Worm (Caenorhabditis elegans) whole organism, L4 larva: ENCODE results near the gene pitr-5.
A peak's percentile ranks its signal among the peaks of the same experiment; 100 is the strongest.

Source experiments
- F37D6.2 ChIP-seq: sonication (generic microtip); optimal IDR thresholded peaks from 2 replicates; lab custom pipeline; 2016; ENCODE audit warnings: mild to moderate bottlenecking, missing genetic modification characterization, missing compliant biosample characterization
- F44E2.7 ChIP-seq: fragments of 200-800 bp; sonication (Bioruptor generic); IDR thresholded peaks from 2 replicates; pipeline ENCODE4 v2.1.2; 2022; ENCODE audit warnings: missing genetic modification characterization, missing compliant biosample characterization
- F49E8.2 ChIP-seq: sonication (generic microtip); optimal IDR thresholded peaks from 2 replicates; lab custom pipeline; 2016; ENCODE audit warnings: missing compliant biosample characterization, mild to moderate bottlenecking, missing genetic modification characterization, borderline replicate concordance
- Y75B8A.6 ChIP-seq: fragments of 200-800 bp; sonication (Bioruptor generic); IDR thresholded peaks from 2 replicates; pipeline ENCODE4 v1.3.6; 2022; ENCODE audit warnings: missing genetic modification reagents, missing genetic modification characterization, missing compliant biosample characterization
- ama-1 ChIP-seq: fragments of 150-350 bp; optimal IDR thresholded peaks from 2 replicates; lab custom pipeline; 2014; ENCODE audit warnings: inconsistent platforms, mixed read lengths
- arid-1 ChIP-seq: fragments of 200-800 bp; sonication (Bioruptor generic); conservative IDR thresholded peaks from 2 replicates; pipeline ENCODE4 v1.3.6; 2022; ENCODE audit warnings: missing genetic modification reagents, missing genetic modification characterization, missing compliant biosample characterization
- ceh-20 ChIP-seq: fragments of 200-800 bp; sonication (Bioruptor generic); IDR thresholded peaks from 2 replicates; pipeline ENCODE4 v1.3.6; 2022; ENCODE audit warnings: missing genetic modification reagents, missing genetic modification characterization, missing compliant biosample characterization
- ceh-28 ChIP-seq: fragments of 150-350 bp; optimal IDR thresholded peaks from 2 replicates; lab custom pipeline; 2014; ENCODE audit warnings: missing biosample characterization, missing genetic modification reagents, missing genetic modification characterization
- ceh-62 ChIP-seq: sonication (generic microtip); optimal IDR thresholded peaks from 2 replicates; lab custom pipeline; 2017; ENCODE audit warnings: missing biosample characterization, missing genetic modification characterization
- ces-1 ChIP-seq: fragments of 150-350 bp; sonication (generic microtip); optimal IDR thresholded peaks from 4 replicates; lab custom pipeline; 2014; ENCODE audit warnings: missing biosample characterization, missing genetic modification reagents, missing genetic modification characterization
- cey-2 ChIP-seq: sonication (generic microtip); optimal IDR thresholded peaks from 3 replicates; lab custom pipeline; 2017; ENCODE audit warnings: missing genetic modification characterization, mild to moderate bottlenecking, missing compliant biosample characterization, antibody characterized with exemption, borderline replicate concordance; ENCODE audit not compliant: insufficient read depth
- ctbp-1 ChIP-seq: fragments of 200-800 bp; sonication (Bioruptor generic); IDR thresholded peaks from 2 replicates; pipeline ENCODE4 v1.3.6; 2022; ENCODE audit warnings: missing genetic modification reagents, missing genetic modification characterization, missing compliant biosample characterization
- daf-16 ChIP-seq, 3 experiments: sonication (generic microtip); optimal IDR thresholded peaks; 2 replicates each; lab custom pipeline; 2016 to 2017; ENCODE audit warnings: missing genetic modification characterization in 3 of 3, missing genetic modification reagents in 3 of 3, mild to moderate bottlenecking in 2 of 3, missing compliant biosample characterization in 2 of 3, missing biosample characterization in 1 of 3, moderate library complexity in 1 of 3
- dmd-6 ChIP-seq: fragments of 200-800 bp; sonication (Bioruptor generic); IDR thresholded peaks from 2 replicates; pipeline ENCODE4 v1.3.6; 2022; ENCODE audit warnings: missing genetic modification reagents, missing genetic modification characterization, missing compliant biosample characterization
- duxl-1 ChIP-seq: sonication (generic microtip); optimal IDR thresholded peaks from 2 replicates; lab custom pipeline; 2016; ENCODE audit warnings: mild to moderate bottlenecking, missing genetic modification characterization, moderate library complexity, missing compliant biosample characterization; ENCODE audit not compliant: poor library complexity
- gei-8 ChIP-seq: fragments of 200-800 bp; sonication (Bioruptor generic); optimal IDR thresholded peaks from 2 replicates; lab custom pipeline; 2018; ENCODE audit warnings: mild to moderate bottlenecking, missing genetic modification characterization, missing compliant biosample characterization
- hif-1 ChIP-seq, 2 experiments: sonication (generic microtip); optimal IDR thresholded peaks; 2 replicates each; lab custom pipeline; 2016 to 2017; ENCODE audit warnings: missing compliant biosample characterization in 2 of 2, missing genetic modification characterization in 2 of 2, missing genetic modification reagents in 2 of 2, missing genotype in 2 of 2, mild to moderate bottlenecking in 1 of 2
- hlh-11 ChIP-seq: fragments of 200-800 bp; sonication (Bioruptor generic); optimal IDR thresholded peaks from 2 replicates; lab custom pipeline; 2018; ENCODE audit warnings: mild to moderate bottlenecking, missing genetic modification characterization, missing compliant biosample characterization
- lin-1 ChIP-seq: fragments of 200-800 bp; sonication (Bioruptor generic); IDR thresholded peaks from 2 replicates; pipeline ENCODE4 v1.3.6; 2022; ENCODE audit warnings: missing genetic modification reagents, missing genetic modification characterization, missing compliant biosample characterization
- lin-13 ChIP-seq: fragments of 150-350 bp; optimal IDR thresholded peaks from 2 replicates; lab custom pipeline; 2014; ENCODE audit warnings: missing biosample characterization, missing genetic modification reagents, missing genetic modification characterization
- lin-29 ChIP-seq: fragments of 200-800 bp; sonication (Bioruptor generic); IDR thresholded peaks from 2 replicates; pipeline ENCODE4 v1.3.6; 2022; ENCODE audit warnings: missing genetic modification reagents, missing genetic modification characterization, missing compliant biosample characterization
- lin-39 ChIP-seq: fragments of 150-350 bp; optimal IDR thresholded peaks from 2 replicates; lab custom pipeline; 2014; ENCODE audit warnings: missing biosample characterization, missing genetic modification reagents, missing genetic modification characterization
- lsy-2 ChIP-seq, 2 experiments: fragments of 150-350 bp in 1 of 2; sonication (generic microtip) in 1 of 2; optimal IDR thresholded peaks; 2 replicates each; lab custom pipeline; 2014 to 2017; ENCODE audit warnings: missing biosample characterization in 2 of 2, missing genetic modification characterization in 2 of 2
- madf-9 ChIP-seq: fragments of 200-800 bp; sonication (Bioruptor generic); conservative IDR thresholded peaks from 2 replicates; pipeline ENCODE4 v1.3.6; 2022; ENCODE audit warnings: missing genetic modification reagents, missing genetic modification characterization, missing compliant biosample characterization
- mdl-1 ChIP-seq, 2 experiments: fragments of 150-350 bp in 1 of 2; sonication (generic microtip) in 1 of 2; optimal IDR thresholded peaks; 2 replicates each; lab custom pipeline; 2014 to 2017; ENCODE audit warnings: missing biosample characterization in 2 of 2, missing genetic modification characterization in 2 of 2
- mxl-2 ChIP-seq: fragments of 200-800 bp; sonication (Bioruptor generic); conservative IDR thresholded peaks from 2 replicates; pipeline ENCODE4 v1.3.6; 2022; ENCODE audit warnings: missing genetic modification reagents, missing genetic modification characterization, missing compliant biosample characterization
- nhr-102 ChIP-seq: sonication (generic microtip); optimal IDR thresholded peaks from 2 replicates; lab custom pipeline; 2016; ENCODE audit warnings: mild to moderate bottlenecking, missing genetic modification characterization, moderate library complexity, missing compliant biosample characterization
- nhr-28 ChIP-seq: fragments of 150-350 bp; optimal IDR thresholded peaks from 2 replicates; lab custom pipeline; 2014; ENCODE audit warnings: missing biosample characterization, missing genetic modification characterization
- nhr-41 ChIP-seq: fragments of 200-800 bp; sonication (Bioruptor generic); IDR thresholded peaks from 2 replicates; pipeline ENCODE4 v1.3.6; 2022; ENCODE audit warnings: missing genetic modification reagents, missing genetic modification characterization, missing compliant biosample characterization
- nhr-42 ChIP-seq: fragments of 200-800 bp; sonication (Bioruptor generic); IDR thresholded peaks from 2 replicates; pipeline ENCODE4 v1.3.6; 2022; ENCODE audit warnings: missing genetic modification characterization, missing compliant biosample characterization
- nhr-48 ChIP-seq: sonication (generic microtip); optimal IDR thresholded peaks from 2 replicates; lab custom pipeline; 2016; ENCODE audit warnings: mild to moderate bottlenecking, missing genetic modification characterization, missing compliant biosample characterization
- nhr-6 ChIP-seq: fragments of 150-350 bp; optimal IDR thresholded peaks from 2 replicates; lab custom pipeline; 2014; ENCODE audit warnings: missing biosample characterization, missing genetic modification characterization
- php-3 ChIP-seq: fragments of 200-800 bp; sonication (Bioruptor generic); IDR thresholded peaks from 2 replicates; pipeline ENCODE4 v1.3.6; 2022; ENCODE audit warnings: missing genetic modification reagents, missing genetic modification characterization, missing compliant biosample characterization
- saeg-2 ChIP-seq: fragments of 200-800 bp; sonication (Bioruptor generic); IDR thresholded peaks from 2 replicates; pipeline ENCODE4 v1.3.6; 2022; ENCODE audit warnings: missing genetic modification reagents, missing genetic modification characterization, missing compliant biosample characterization
- sdz-12 ChIP-seq: fragments of 200-800 bp; sonication (Bioruptor generic); optimal IDR thresholded peaks from 2 replicates; lab custom pipeline; 2018; ENCODE audit warnings: mild to moderate bottlenecking, missing genetic modification characterization, missing compliant biosample characterization
- skn-1 ChIP-seq: fragments of 150-350 bp; optimal IDR thresholded peaks from 2 replicates; lab custom pipeline; 2014; ENCODE audit warnings: missing biosample characterization, missing genetic modification characterization
- snpc-1.2 ChIP-seq: fragments of 200-800 bp; sonication (Bioruptor generic); IDR thresholded peaks from 2 replicates; pipeline ENCODE4 v1.3.6; 2022; ENCODE audit warnings: missing genetic modification reagents, missing genetic modification characterization, missing compliant biosample characterization
- spr-1 ChIP-seq: sonication (generic microtip); optimal IDR thresholded peaks from 2 replicates; lab custom pipeline; 2016; ENCODE audit warnings: mild to moderate bottlenecking, missing genetic modification characterization, missing compliant biosample characterization
- spr-3 ChIP-seq: fragments of 200-800 bp; sonication (Bioruptor generic); optimal IDR thresholded peaks from 2 replicates; lab custom pipeline; 2018; ENCODE audit warnings: mild to moderate bottlenecking, missing genetic modification characterization, missing compliant biosample characterization
- tra-1 ChIP-seq: fragments of 200-800 bp; sonication (Bioruptor generic); IDR thresholded peaks from 2 replicates; pipeline ENCODE4 v1.3.6; 2022; ENCODE audit warnings: missing genetic modification reagents, missing genetic modification characterization, missing compliant biosample characterization
- unc-130 ChIP-seq: sonication (generic microtip); optimal IDR thresholded peaks from 2 replicates; lab custom pipeline; 2016; ENCODE audit warnings: missing genetic modification reagents, missing genetic modification characterization, missing compliant biosample characterization
- unc-39 ChIP-seq: sonication (generic microtip); optimal IDR thresholded peaks from 2 replicates; lab custom pipeline; 2017; ENCODE audit warnings: missing biosample characterization, missing genetic modification characterization
- unc-62 ChIP-seq, 3 experiments: fragments of 150-350 bp in 1 of 3; sonication (generic microtip); optimal IDR thresholded peaks in 2 of 3; peaks in 1 of 3; 1 replicate in 1 of 3; 2 replicates in 2 of 3; lab custom pipeline; 2014 to 2017; ENCODE audit warnings: missing biosample characterization in 3 of 3, missing genetic modification characterization in 3 of 3, missing genetic modification reagents in 3 of 3, missing genotype in 1 of 3
- vab-7 ChIP-seq: fragments of 200-800 bp; sonication (Bioruptor generic); IDR thresholded peaks from 2 replicates; pipeline ENCODE4 v1.3.6; 2022; ENCODE audit warnings: missing genetic modification reagents, missing genetic modification characterization, missing compliant biosample characterization
- zfp-2 ChIP-seq: sonication (generic microtip); optimal IDR thresholded peaks from 2 replicates; lab custom pipeline; 2016; ENCODE audit warnings: mild to moderate bottlenecking, missing genetic modification characterization, missing compliant biosample characterization
- zip-2 ChIP-seq: fragments of 150-350 bp; optimal IDR thresholded peaks from 2 replicates; lab custom pipeline; 2014; ENCODE audit warnings: missing biosample characterization, missing genetic modification characterization
- ztf-7 ChIP-seq: fragments of 150-350 bp; optimal IDR thresholded peaks from 2 replicates; lab custom pipeline; 2014; ENCODE audit warnings: missing biosample characterization, missing genetic modification characterization

Gene pitr-5

DNA sequence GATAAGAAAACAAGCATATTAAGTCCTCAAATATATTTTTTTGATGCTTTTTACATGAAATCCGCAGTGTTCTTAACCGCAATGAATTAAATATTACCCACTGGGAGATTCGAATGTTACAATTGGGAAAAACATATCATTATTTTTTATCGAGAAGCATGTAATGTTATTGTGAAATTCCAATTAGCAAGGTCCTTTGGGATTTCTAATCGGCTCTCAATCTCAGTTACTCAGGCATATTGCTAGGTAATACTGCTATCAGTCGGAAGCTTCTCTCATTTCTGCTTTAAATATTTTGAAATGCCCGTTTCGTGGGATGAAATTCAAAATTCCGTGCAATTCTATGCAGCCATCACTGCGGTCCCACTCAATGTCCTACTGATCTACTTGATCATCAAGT, 25.3 kb upstream of the pitr-5 start, which contains the start of gene str-204:
str-204 (plus strand) TSS at position 301 of the 400 bp plus-strand sequence.
- TF ChIP-seq zip-2 (no peak), lin-13 (GFP tag; lab: Kevin White, UChicago) (no peak), Y75B8A.6 (GFP tag; lab: Robert Waterston, UW) (no peak), vab-7 (GFP tag; lab: Robert Waterston, UW) (no peak), unc-130 (GFP tag; lab: Kevin White, UChicago) (no peak), ces-1 (GFP tag; lab: Kevin White, UChicago) (no peak), saeg-2 (GFP tag; lab: Robert Waterston, UW) (no peak), unc-39 (no peak), ztf-7 (tag; lab: Kevin White, UChicago) (no peak), ama-1 (no peak), nhr-41 (GFP tag; lab: Robert Waterston, UW) (no peak), ctbp-1 (GFP tag; lab: Robert Waterston, UW) (no peak), ceh-62 (tag; lab: Kevin White, UChicago) (no peak), gei-8 (GFP tag; lab: Kevin White, UChicago) (no peak)

DNA sequence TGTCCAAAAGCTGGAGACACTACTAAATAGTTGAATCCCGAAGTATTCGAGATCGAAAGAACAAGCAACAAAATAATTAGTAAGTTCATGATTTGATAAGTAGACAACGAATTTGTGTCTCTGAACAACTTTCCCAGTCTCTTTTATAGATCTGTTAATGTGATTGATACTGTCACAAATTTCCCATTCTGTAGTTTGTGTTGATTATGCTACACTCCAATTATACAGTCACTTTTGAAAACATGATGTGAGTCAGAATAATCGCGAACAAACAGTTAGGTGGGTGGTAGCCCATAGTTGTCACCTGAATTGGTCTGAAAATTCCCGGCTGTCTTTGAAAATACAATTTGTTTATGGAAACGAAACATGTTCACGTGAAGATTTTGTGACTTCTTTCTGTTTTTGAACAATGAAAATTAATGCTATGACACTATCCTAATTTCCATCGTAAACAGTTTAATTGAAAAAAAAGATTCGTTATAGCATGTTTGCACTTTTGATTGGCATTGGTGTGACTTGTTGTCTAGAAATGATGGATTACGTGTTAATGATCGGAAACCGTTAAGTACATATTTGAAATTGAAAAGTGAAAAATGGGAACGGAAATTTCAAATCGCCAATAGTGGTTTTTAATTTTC, 21.1 kb upstream of the pitr-5 start, which contains the start of gene ugt-41:
ugt-41 (minus strand) TSS at position 119 of the 638 bp plus-strand sequence.
- TF ChIP-seq nhr-6 (tag; lab: Kevin White, UChicago) (no peak), F37D6.2 (no peak), unc-130 (GFP tag; lab: Kevin White, UChicago) (no peak), tra-1 (0 out of 2 replicates have a peak, but pooled peaks have one; percentile 57), madf-9 (no peak), zfp-2 (tag; lab: Kevin White, UChicago) (no peak), nhr-102 (tag; lab: Kevin White, UChicago) (peak; percentile 90), lsy-2 (tag; optimal IDR thresholded peaks at IDR 0.05; lab: Kevin White, UChicago) (no peak), sdz-12 (GFP tag; lab: Kevin White, UChicago) (no peak), snpc-1.2 (GFP tag; lab: Robert Waterston, UW) (no peak), lin-29 (GFP tag; lab: Robert Waterston, UW) (no peak), ceh-28 (no peak), hlh-11 (tag; lab: Kevin White, UChicago) (peak; percentile 66), ztf-7 (tag; lab: Kevin White, UChicago) (no peak), skn-1 (tag; lab: Kevin White, UChicago) (no peak), spr-1 (tag; lab: Kevin White, UChicago) (no peak), F44E2.7 (GFP tag; lab: Robert Waterston, UW) (no peak), cey-2 (no peak), unc-62 (GFP tag; optimal IDR thresholded peaks at IDR 0.05 in 1 of 2; lab: Kevin White, UChicago) (peak in 1 of 2 experiments; percentile 51), unc-62 (tag; optimal IDR thresholded peaks at IDR 0.05; lab: Kevin White, UChicago) (no peak), unc-39 (no peak), hif-1 (tag; optimal IDR thresholded peaks at IDR 0.05; lab: Kevin White, UChicago) (peak in 1 of 2 experiments; percentile 53), arid-1 (GFP tag; lab: Robert Waterston, UW) (no peak), nhr-28 (tag; lab: Kevin White, UChicago) (peak; percentile 92), mxl-2 (GFP tag; lab: Robert Waterston, UW) (peak; percentile 60; the same call in 1 of the 2 replicates), dmd-6 (GFP tag; lab: Robert Waterston, UW) (peak; percentile 81), php-3 (GFP tag; lab: Robert Waterston, UW) (peak; percentile 92), nhr-42 (GFP tag; lab: Robert Waterston, UW) (no peak), nhr-48 (tag; lab: Kevin White, UChicago) (peak; percentile 28), lin-39 (tag; lab: Kevin White, UChicago) (no peak), F49E8.2 (tag; lab: Kevin White, UChicago) (no peak), lin-1 (GFP tag; lab: Robert Waterston, UW) (no peak), mdl-1 (tag; optimal IDR thresholded peaks at IDR 0.05; lab: Kevin White, UChicago) (peak in 1 of 2 experiments; percentile 6), ceh-20 (GFP tag; lab: Robert Waterston, UW) (peak; percentile 65; the same call in 1 of the 2 replicates), duxl-1 (tag; lab: Kevin White, UChicago) (no peak), spr-3 (GFP tag; lab: Kevin White, UChicago) (no peak), daf-16 (GFP tag; optimal IDR thresholded peaks at IDR 0.05; lab: Kevin White, UChicago) (no peak), daf-16 (tag; optimal IDR thresholded peaks at IDR 0.05; lab: Kevin White, UChicago) (peak; percentile 96)
